Worm (Caenorhabditis elegans) whole organism, L4 larva: ENCODE measurements around the gene acox-3.
A peak's percentile ranks its signal among the peaks of the same experiment; 100 is the strongest.

Experiments
- F10B5.3 ChIP-seq: sonication (generic microtip); optimal IDR thresholded peaks from 2 replicates; lab custom pipeline; 2016; ENCODE audit warnings: mild to moderate bottlenecking, missing genetic modification characterization, missing compliant biosample characterization
- R02D3.7 ChIP-seq: fragments of 150-350 bp; sonication (generic microtip); optimal IDR thresholded peaks from 3 replicates; lab custom pipeline; 2014; ENCODE audit warnings: missing biosample characterization, missing genetic modification characterization
- T20F7.1 ChIP-seq: fragments of 200-800 bp; sonication (Bioruptor generic); optimal IDR thresholded peaks from 2 replicates; lab custom pipeline; 2018; ENCODE audit warnings: mild to moderate bottlenecking, missing genetic modification characterization, missing compliant biosample characterization
- Y105C5A.15 ChIP-seq: fragments of 200-800 bp; sonication (Bioruptor generic); IDR thresholded peaks from 2 replicates; pipeline ENCODE4 v1.3.6; 2022; ENCODE audit warnings: missing genetic modification characterization, missing compliant biosample characterization
- Y48G9A.11 ChIP-seq: fragments of 200-800 bp; sonication (Bioruptor generic); IDR thresholded peaks from 2 replicates; pipeline ENCODE4 v1.3.6; 2022; ENCODE audit warnings: missing genetic modification reagents, missing genetic modification characterization, missing compliant biosample characterization
- ZK337.2 ChIP-seq: fragments of 200-800 bp; sonication (Bioruptor generic); IDR thresholded peaks from 2 replicates; pipeline ENCODE4 v1.3.6; 2022; ENCODE audit warnings: missing genetic modification reagents, missing genetic modification characterization, missing compliant biosample characterization
- ZK546.5 ChIP-seq, 2 experiments: sonication (generic microtip); optimal IDR thresholded peaks; 2 replicates each; lab custom pipeline; 2017; ENCODE audit warnings: missing biosample characterization in 2 of 2, missing genetic modification characterization in 2 of 2
- aha-1 ChIP-seq: fragments of 150-350 bp; peaks from one replicate; lab custom pipeline; 2014; ENCODE audit warnings: missing biosample characterization, missing genetic modification characterization
- aly-2 ChIP-seq: sonication (generic microtip); optimal IDR thresholded peaks from 2 replicates; lab custom pipeline; 2018; ENCODE audit warnings: missing biosample characterization, missing genetic modification characterization
- ceh-32 ChIP-seq: sonication (generic microtip); optimal IDR thresholded peaks from 2 replicates; lab custom pipeline; 2016; ENCODE audit warnings: mild to moderate bottlenecking, missing genetic modification characterization, missing compliant biosample characterization; ENCODE audit not compliant: poor library complexity
- ceh-62 ChIP-seq: sonication (generic microtip); optimal IDR thresholded peaks from 2 replicates; lab custom pipeline; 2017; ENCODE audit warnings: missing biosample characterization, missing genetic modification characterization
- ceh-82 ChIP-seq: sonication (generic microtip); optimal IDR thresholded peaks from 2 replicates; lab custom pipeline; 2017; ENCODE audit warnings: missing biosample characterization, missing genetic modification characterization
- cey-2 ChIP-seq: sonication (generic microtip); optimal IDR thresholded peaks from 3 replicates; lab custom pipeline; 2017; ENCODE audit warnings: missing genetic modification characterization, mild to moderate bottlenecking, missing compliant biosample characterization, antibody characterized with exemption, borderline replicate concordance; ENCODE audit not compliant: insufficient read depth
- daf-8 ChIP-seq: fragments of 200-800 bp; sonication (Bioruptor generic); IDR thresholded peaks from 2 replicates; pipeline ENCODE4 v1.3.6; 2022; ENCODE audit warnings: missing genetic modification characterization, missing compliant biosample characterization
- egl-43 ChIP-seq: fragments of 200-800 bp; sonication (Bioruptor generic); IDR thresholded peaks from 2 replicates; pipeline ENCODE4 v1.3.6; 2022; ENCODE audit warnings: missing genetic modification reagents, missing genetic modification characterization, missing compliant biosample characterization
- hif-1 ChIP-seq, 2 experiments: sonication (generic microtip); optimal IDR thresholded peaks; 2 replicates each; lab custom pipeline; 2016 to 2017; ENCODE audit warnings: missing compliant biosample characterization in 2 of 2, missing genetic modification characterization in 2 of 2, missing genetic modification reagents in 2 of 2, missing genotype in 2 of 2, mild to moderate bottlenecking in 1 of 2
- hlh-30 ChIP-seq: sonication (generic microtip); optimal IDR thresholded peaks from 2 replicates; lab custom pipeline; 2017; ENCODE audit warnings: antibody characterized with exemption, mild to moderate bottlenecking, missing genetic modification characterization, missing compliant biosample characterization; ENCODE audit not compliant: insufficient read depth
- lin-29 ChIP-seq: fragments of 200-800 bp; sonication (Bioruptor generic); IDR thresholded peaks from 2 replicates; pipeline ENCODE4 v1.3.6; 2022; ENCODE audit warnings: missing genetic modification reagents, missing genetic modification characterization, missing compliant biosample characterization
- lin-38 ChIP-seq: fragments of 200-800 bp; sonication (Bioruptor generic); IDR thresholded peaks from 2 replicates; pipeline ENCODE4 v1.3.6; 2022; ENCODE audit warnings: missing genetic modification reagents, missing genetic modification characterization, missing compliant biosample characterization
- lsy-2 ChIP-seq, 2 experiments: fragments of 150-350 bp in 1 of 2; sonication (generic microtip) in 1 of 2; optimal IDR thresholded peaks; 2 replicates each; lab custom pipeline; 2014 to 2017; ENCODE audit warnings: missing biosample characterization in 2 of 2, missing genetic modification characterization in 2 of 2
- mxl-2 ChIP-seq: fragments of 200-800 bp; sonication (Bioruptor generic); conservative IDR thresholded peaks from 2 replicates; pipeline ENCODE4 v1.3.6; 2022; ENCODE audit warnings: missing genetic modification reagents, missing genetic modification characterization, missing compliant biosample characterization
- mxl-3 ChIP-seq: fragments of 200-800 bp; sonication (Bioruptor generic); optimal IDR thresholded peaks from 2 replicates; lab custom pipeline; 2018; ENCODE audit warnings: mild to moderate bottlenecking, missing genetic modification characterization, missing compliant biosample characterization
- nhr-111 ChIP-seq: fragments of 200-800 bp; sonication (Bioruptor generic); optimal IDR thresholded peaks from 2 replicates; lab custom pipeline; 2018; ENCODE audit warnings: mild to moderate bottlenecking, missing genetic modification characterization, missing compliant biosample characterization
- nhr-25 ChIP-seq: sonication (generic microtip); optimal IDR thresholded peaks from 2 replicates; lab custom pipeline; 2017; ENCODE audit warnings: missing genetic modification characterization, mild to moderate bottlenecking, missing compliant biosample characterization, antibody characterized with exemption, moderate library complexity, borderline replicate concordance; ENCODE audit not compliant: insufficient read depth
- nhr-28 ChIP-seq: fragments of 150-350 bp; optimal IDR thresholded peaks from 2 replicates; lab custom pipeline; 2014; ENCODE audit warnings: missing biosample characterization, missing genetic modification characterization
- nhr-48 ChIP-seq: sonication (generic microtip); optimal IDR thresholded peaks from 2 replicates; lab custom pipeline; 2016; ENCODE audit warnings: mild to moderate bottlenecking, missing genetic modification characterization, missing compliant biosample characterization
- pha-4 ChIP-seq, 2 experiments: fragments of 150-350 bp in 1 of 2; fragments of 200-800 bp in 1 of 2; sonication (Bioruptor generic) in 1 of 2; IDR thresholded peaks in 1 of 2; optimal IDR thresholded peaks in 1 of 2; 2 replicates each; pipeline versions ENCODE4 v1.3.6 to Lab custom; 2014 to 2022; ENCODE audit warnings: missing genetic modification characterization in 2 of 2, missing genetic modification reagents in 2 of 2, missing biosample characterization in 1 of 2, missing compliant biosample characterization in 1 of 2
- set-16 ChIP-seq: fragments of 200-800 bp; sonication (Bioruptor generic); IDR thresholded peaks from 2 replicates; pipeline ENCODE4 v1.3.6; 2022; ENCODE audit warnings: missing genetic modification reagents, missing genetic modification characterization, missing compliant biosample characterization
- snpc-4 ChIP-seq: fragments of 150-350 bp; optimal IDR thresholded peaks from 2 replicates; lab custom pipeline; 2014; ENCODE audit warnings: missing biosample characterization, missing genetic modification characterization
- spr-1 ChIP-seq: sonication (generic microtip); optimal IDR thresholded peaks from 2 replicates; lab custom pipeline; 2016; ENCODE audit warnings: mild to moderate bottlenecking, missing genetic modification characterization, missing compliant biosample characterization
- spr-3 ChIP-seq: fragments of 200-800 bp; sonication (Bioruptor generic); optimal IDR thresholded peaks from 2 replicates; lab custom pipeline; 2018; ENCODE audit warnings: mild to moderate bottlenecking, missing genetic modification characterization, missing compliant biosample characterization
- tra-1 ChIP-seq: fragments of 200-800 bp; sonication (Bioruptor generic); IDR thresholded peaks from 2 replicates; pipeline ENCODE4 v1.3.6; 2022; ENCODE audit warnings: missing genetic modification reagents, missing genetic modification characterization, missing compliant biosample characterization
- unc-62 ChIP-seq, 3 experiments: fragments of 150-350 bp in 1 of 3; sonication (generic microtip); optimal IDR thresholded peaks in 2 of 3; peaks in 1 of 3; 1 replicate in 1 of 3; 2 replicates in 2 of 3; lab custom pipeline; 2014 to 2017; ENCODE audit warnings: missing biosample characterization in 3 of 3, missing genetic modification characterization in 3 of 3, missing genetic modification reagents in 3 of 3, missing genotype in 1 of 3
- zfp-2 ChIP-seq: sonication (generic microtip); optimal IDR thresholded peaks from 2 replicates; lab custom pipeline; 2016; ENCODE audit warnings: mild to moderate bottlenecking, missing genetic modification characterization, missing compliant biosample characterization
- zip-11 ChIP-seq: fragments of 200-800 bp; sonication (Bioruptor generic); IDR thresholded peaks from 2 replicates; pipeline ENCODE4 v1.3.6; 2022; ENCODE audit warnings: missing genetic modification characterization, missing compliant biosample characterization
- zip-2 ChIP-seq: fragments of 150-350 bp; optimal IDR thresholded peaks from 2 replicates; lab custom pipeline; 2014; ENCODE audit warnings: missing biosample characterization, missing genetic modification characterization
- ztf-7 ChIP-seq: fragments of 150-350 bp; optimal IDR thresholded peaks from 2 replicates; lab custom pipeline; 2014; ENCODE audit warnings: missing biosample characterization, missing genetic modification characterization

acox-3 gene

DNA sequence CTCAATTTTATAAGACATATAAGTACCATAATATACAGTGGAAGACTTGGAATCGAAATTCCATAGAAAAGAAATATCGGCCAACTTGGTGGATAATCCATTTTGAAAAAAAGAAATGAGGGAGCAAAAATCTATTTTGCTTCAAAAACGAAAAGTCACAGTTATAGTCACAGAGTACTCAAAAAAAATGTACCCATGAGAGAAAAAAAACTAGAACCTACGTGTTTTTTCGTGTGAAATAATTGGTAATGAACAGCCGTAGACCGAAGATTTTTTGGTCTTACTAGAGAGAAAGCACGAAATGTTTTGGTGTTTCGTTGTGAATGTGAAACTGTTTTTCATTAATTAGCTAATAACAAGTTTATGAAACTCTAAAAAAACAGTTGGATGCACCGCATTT, 21.1 kb upstream of the acox-3 start, which contains the start of gene srv-30:
TSS of gene srv-30 (minus strand) at position 101 of the 400 bp plus-strand sequence.
- TF ChIP-seq ZK337.2 (no peak), snpc-4 (tag; lab: Kevin White, UChicago) (no peak), zfp-2 (tag; lab: Kevin White, UChicago) (no peak), lin-29 (no peak), unc-62 (GFP tag; optimal IDR thresholded peaks at IDR 0.05 in 1 of 2; lab: Kevin White, UChicago) (peak in 1 of 2 experiments; percentile 42), unc-62 (tag; optimal IDR thresholded peaks at IDR 0.05; lab: Kevin White, UChicago) (no peak), mxl-2 (GFP tag; lab: Robert Waterston, UW) (no peak), tra-1 (GFP tag; lab: Robert Waterston, UW) (no peak), nhr-48 (tag; lab: Kevin White, UChicago) (no peak)
- TF ChIP-seq, all 104 proteins: peak for 1

DNA sequence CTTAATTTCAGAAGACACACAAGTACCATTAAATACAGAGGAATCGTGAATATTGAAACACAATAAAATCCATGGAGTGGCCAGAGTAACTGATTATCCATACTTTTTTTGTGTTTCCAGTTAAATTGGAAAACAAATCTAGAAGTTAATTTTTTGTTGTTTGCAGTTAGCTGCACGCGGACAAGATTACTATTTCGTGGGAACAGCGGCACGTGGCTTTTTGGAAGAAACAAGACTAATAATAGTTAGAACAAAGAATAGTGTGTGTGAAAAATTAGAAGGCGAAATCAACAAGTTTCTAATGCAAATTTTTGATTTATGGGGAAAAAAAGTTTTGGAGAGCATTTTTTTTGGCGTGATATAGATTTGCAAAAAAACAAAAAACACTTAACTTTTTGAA, 18.2 kb upstream of the acox-3 start, which contains the start of gene srv-29:
TSS of gene srv-29 (minus strand) at position 101 of the 400 bp plus-strand sequence.
- no peak for TF ChIP-seq ceh-62 (tag; lab: Kevin White, UChicago)
- no peak for TF ChIP-seq pha-4 (GFP tag; IDR thresholded peaks at IDR 0.05; lab: Robert Waterston, UW)
- no peak for TF ChIP-seq pha-4 (tag; optimal IDR thresholded peaks at IDR 0.05; lab: Kevin White, UChicago)
- TF ChIP-seq hlh-30 (tag; lab: Kevin White, UChicago), result no peak
- TF ChIP-seq daf-8 (GFP tag; lab: Robert Waterston, UW), result no peak
- TF ChIP-seq spr-1 (tag; lab: Kevin White, UChicago), result no peak
- no peak for TF ChIP-seq R02D3.7 (tag; lab: Kevin White, UChicago)
- no peak for TF ChIP-seq nhr-28 (tag; lab: Kevin White, UChicago)
- TF ChIP-seq Y105C5A.15 (GFP tag; lab: Robert Waterston, UW), result no peak
- no peak for TF ChIP-seq ceh-82 (tag; lab: Kevin White, UChicago)
- no peak for TF ChIP-seq hif-1 (tag; optimal IDR thresholded peaks at IDR 0.05; lab: Kevin White, UChicago)

- TF ChIP-seq aha-1 (tag; lab: Kevin White, UChicago) (peak; percentile 7), T20F7.1 (GFP tag; lab: Kevin White, UChicago) (no peak), nhr-25 (tag; lab: Kevin White, UChicago) (no peak), unc-62 (GFP tag; optimal IDR thresholded peaks at IDR 0.05 in 1 of 2; lab: Kevin White, UChicago) (peak in 1 of 2 experiments; percentile 33), unc-62 (tag; optimal IDR thresholded peaks at IDR 0.05; lab: Kevin White, UChicago) (no peak)
Observed at ce11 chrIV:6263244-6263643, 15.0 kb upstream of the acox-3 start, which contains the start of gene srv-28. Gene srv-28, minus strand, starts transcription at chrIV:6263344.

- TF ChIP-seq nhr-111, result no peak
- TF ChIP-seq spr-3 (GFP tag; lab: Kevin White, UChicago), result no peak
- no peak for TF ChIP-seq aly-2
- no peak for TF ChIP-seq F10B5.3
- no peak for TF ChIP-seq Y48G9A.11
- no peak for TF ChIP-seq zip-11 (GFP tag; lab: Robert Waterston, UW)
- TF ChIP-seq ZK546.5 (tag; optimal IDR thresholded peaks at IDR 0.05; lab: Kevin White, UChicago), result no peak
- no peak for TF ChIP-seq set-16 (GFP tag; lab: Robert Waterston, UW)
- TF ChIP-seq cey-2, result no peak
- TF ChIP-seq lin-38 (GFP tag; lab: Robert Waterston, UW), result no peak
- TF ChIP-seq nhr-25 (tag; lab: Kevin White, UChicago), result no peak
Observed at ce11 chrIV:6259732-6260131, 11.4 kb upstream of the acox-3 start, which contains the start of gene nlp-16. Gene nlp-16, minus strand, starts transcription at chrIV:6259832.

DNA sequence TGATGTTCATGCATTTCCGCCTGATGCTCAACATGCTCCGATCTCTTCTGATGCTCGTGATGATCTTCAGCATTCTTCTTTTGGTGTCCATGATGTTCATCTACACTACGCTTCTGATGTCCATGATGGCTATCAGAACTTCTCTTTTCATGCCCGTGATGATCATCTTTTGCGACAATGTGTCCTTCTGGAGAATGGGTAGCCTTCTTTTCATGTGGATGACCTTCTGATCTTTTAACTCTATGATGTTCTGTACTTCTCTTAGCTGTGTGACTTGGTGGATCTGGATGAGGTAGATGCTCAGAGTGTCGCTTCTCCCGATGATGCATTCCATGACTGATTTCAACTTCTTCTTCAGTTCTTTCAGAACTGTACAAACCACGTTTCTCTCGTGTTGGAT, 10.7 kb upstream of the acox-3 start:
- TF ChIP-seq egl-43 (GFP tag; lab: Robert Waterston, UW) (no peak), lsy-2 (tag; optimal IDR thresholded peaks at IDR 0.05; lab: Kevin White, UChicago) (no peak), ceh-32 (tag; lab: Kevin White, UChicago) (no peak), unc-62 (GFP tag; optimal IDR thresholded peaks at IDR 0.05 in 1 of 2; lab: Kevin White, UChicago) (peak in 1 of 2 experiments; percentile 90), unc-62 (tag; optimal IDR thresholded peaks at IDR 0.05; lab: Kevin White, UChicago) (no peak), ztf-7 (tag; lab: Kevin White, UChicago) (no peak), mxl-3 (GFP tag; lab: Kevin White, UChicago) (no peak), zip-2 (tag; lab: Kevin White, UChicago) (no peak), Y105C5A.15 (GFP tag; lab: Robert Waterston, UW) (no peak)
